Worm (Caenorhabditis elegans): Measurements from ENCODE around the gene math-24.

- TF ChIP-seq daf-12 (tag; optimal IDR thresholded peaks at IDR 0.05) (no peak), lin-39 (tag; optimal IDR thresholded peaks at IDR 0.05) (no peak), fos-1 (tag; optimal IDR thresholded peaks at IDR 0.05) (no peak), lsy-2 (tag; optimal IDR thresholded peaks at IDR 0.05) (no peak), nhr-25 (tag; optimal IDR thresholded peaks at IDR 0.05; ENCODE audit: borderline replicate concordance, insufficient read depth) (no peak), T20F7.1 (GFP tag; optimal IDR thresholded peaks at IDR 0.05) (no peak), php-3 (GFP tag; IDR thresholded peaks at IDR 0.05) (no peak), D1046.2 (GFP tag; IDR thresholded peaks at IDR 0.05) (no peak), ztf-11 (tag; optimal IDR thresholded peaks at IDR 0.05) (no peak)
These were observed 35.8 kb upstream of the math-24 start, which contains the start of gene C16C4.17 for ce11 chrII:1864278-1864677.

All from whole organism, L4 larva.